Worm (Caenorhabditis elegans): ENCODE measurements around the gene Y47G7B.2.

Y47G7B.2 gene

DNA sequence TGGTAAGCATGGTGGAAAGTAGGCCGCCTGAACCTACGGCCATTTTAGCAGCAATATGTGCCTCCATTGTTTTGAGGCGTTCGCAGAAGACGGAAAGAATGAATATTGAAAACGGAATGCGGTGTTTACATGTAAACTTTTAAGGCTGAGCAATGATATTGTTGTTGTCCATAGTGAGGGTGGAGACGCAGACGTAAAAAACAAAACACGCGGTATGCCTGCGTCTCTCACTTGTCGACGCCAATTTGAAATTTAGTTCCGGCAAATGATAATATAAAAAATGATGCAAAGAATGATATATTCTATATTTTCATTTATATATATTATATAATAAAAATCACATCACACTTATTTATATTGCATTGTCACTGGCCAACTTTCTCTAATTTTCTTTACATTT is at the start of gene Y47G7B.2:
Y47G7B.2 (minus strand) TSS at position 143 of the 400 bp plus-strand sequence.
- TF ChIP-seq ceh-28 (tag; optimal IDR thresholded peaks at IDR 0.05) (no peak), hlh-11 (tag; optimal IDR thresholded peaks at IDR 0.05) (peak; percentile 25), hlh-30 (tag; optimal IDR thresholded peaks at IDR 0.05; ENCODE audit: insufficient read depth) (peak; percentile 49), ama-1 (optimal IDR thresholded peaks at IDR 0.05) (no peak), mes-2 (tag; optimal IDR thresholded peaks at IDR 0.05; ENCODE audit: poor library complexity, severe bottlenecking) (peak; percentile 45), dmd-6 (GFP tag; IDR thresholded peaks at IDR 0.05) (0 out of 2 replicates have a peak, but pooled peaks have one; percentile 10), daf-16 (GFP tag; optimal IDR thresholded peaks at IDR 0.05) (no peak), daf-16 (tag; optimal IDR thresholded peaks at IDR 0.05) (peak; percentile 68), duxl-1 (tag; optimal IDR thresholded peaks at IDR 0.05; ENCODE audit: poor library complexity) (peak; percentile 90)

DNA sequence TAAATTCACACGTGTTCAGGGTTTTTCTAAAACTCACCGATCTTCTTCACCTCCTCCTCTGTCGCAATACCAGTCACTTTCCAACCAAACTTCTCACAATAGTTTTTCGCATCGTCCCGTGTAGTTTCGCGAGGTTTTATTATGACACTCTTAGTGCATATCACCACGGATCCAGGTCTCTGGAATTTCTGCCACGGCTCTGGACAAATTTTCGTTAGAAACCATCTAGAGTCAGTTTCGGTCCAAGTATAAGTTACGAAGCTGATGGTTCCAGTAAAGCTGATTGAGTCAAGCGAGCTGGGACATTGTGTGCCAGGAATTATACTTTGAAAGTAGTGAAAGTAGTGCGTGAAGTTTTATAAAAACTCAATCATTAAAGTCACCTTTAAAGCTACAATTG is 48.5 kb upstream of the Y47G7B.2 start:
- TF ChIP-seq madf-9 (GFP tag; conservative IDR thresholded peaks at IDR 0.05) (no peak), mes-2 (tag; optimal IDR thresholded peaks at IDR 0.05; ENCODE audit: poor library complexity, severe bottlenecking) (no peak), hlh-11 (tag; optimal IDR thresholded peaks at IDR 0.05) (no peak), daf-16 (GFP tag; optimal IDR thresholded peaks at IDR 0.05) (no peak), daf-16 (tag; optimal IDR thresholded peaks at IDR 0.05) (no peak), rbr-2 (tag; optimal IDR thresholded peaks at IDR 0.05) (no peak), daf-12 (tag; optimal IDR thresholded peaks at IDR 0.05) (no peak), hmg-1.1 (GFP tag; IDR thresholded peaks at IDR 0.05) (no peak), dpl-1 (GFP tag; optimal IDR thresholded peaks at IDR 0.05) (no peak), aha-1 (tag) (peak; percentile 53), lin-15B (tag; optimal IDR thresholded peaks at IDR 0.05) (no peak), ama-1 (optimal IDR thresholded peaks at IDR 0.05) (no peak), F37D6.2 (tag; optimal IDR thresholded peaks at IDR 0.05) (no peak), dmd-8 (GFP tag; IDR thresholded peaks at IDR 0.05) (no peak), unc-62 (GFP tag; optimal IDR thresholded peaks at IDR 0.05 in 1 of 2) (peak in 1 of 2 experiments; percentile 94), unc-62 (tag; optimal IDR thresholded peaks at IDR 0.05) (no peak), snpc-4 (tag; optimal IDR thresholded peaks at IDR 0.05) (no peak), ceh-62 (tag; optimal IDR thresholded peaks at IDR 0.05) (no peak), ztf-11 (tag; optimal IDR thresholded peaks at IDR 0.05) (no peak)

DNA sequence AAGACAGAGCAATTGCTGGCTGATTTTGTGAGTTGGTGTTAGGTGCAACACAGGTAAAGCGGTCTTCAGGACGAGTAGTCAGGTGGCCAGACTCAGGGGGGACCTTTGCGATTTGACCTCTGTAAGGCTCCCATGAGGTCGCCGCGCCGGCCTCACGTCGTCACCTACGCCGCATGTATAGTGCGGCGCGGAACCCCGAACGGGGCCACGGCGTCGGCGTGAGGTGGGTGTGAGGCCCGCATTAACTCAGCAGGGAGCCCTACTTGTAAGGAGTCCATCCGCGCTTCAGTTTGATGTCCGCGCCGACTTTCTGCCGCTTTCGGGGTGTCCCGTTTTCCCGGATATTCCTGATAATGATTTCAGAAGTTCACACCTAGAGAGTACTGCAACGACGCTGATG is 46.8 kb upstream of the Y47G7B.2 start:
- TF ChIP-seq set-16 (GFP tag; IDR thresholded peaks at IDR 0.05) = peak; percentile 91
- no peak for TF ChIP-seq lir-3 (tag; optimal IDR thresholded peaks at IDR 0.05)

- TF ChIP-seq F49E8.2 (tag; optimal IDR thresholded peaks at IDR 0.05; ENCODE audit: borderline replicate concordance) (no peak), hif-1 (tag; optimal IDR thresholded peaks at IDR 0.05) (no peak), dve-1 (tag; optimal IDR thresholded peaks at IDR 0.05; ENCODE audit: insufficient read depth) (no peak), F44E2.7 (GFP tag; IDR thresholded peaks at IDR 0.05) (no peak), madf-9 (GFP tag; conservative IDR thresholded peaks at IDR 0.05) (no peak), lin-38 (GFP tag; IDR thresholded peaks at IDR 0.05) (no peak), daf-19 (GFP tag; conservative IDR thresholded peaks at IDR 0.05) (no peak), egl-27 (tag; optimal IDR thresholded peaks at IDR 0.05) (no peak), F37D6.2 (tag; optimal IDR thresholded peaks at IDR 0.05) (no peak), ceh-32 (tag; optimal IDR thresholded peaks at IDR 0.05; ENCODE audit: poor library complexity) (no peak), Y48G9A.11 (GFP tag; IDR thresholded peaks at IDR 0.05) (no peak), nhr-10 (tag; optimal IDR thresholded peaks at IDR 0.05) (no peak), nhr-111 (GFP tag; optimal IDR thresholded peaks at IDR 0.05) (no peak), ama-1 (optimal IDR thresholded peaks at IDR 0.05) (no peak), ZK337.2 (GFP tag; IDR thresholded peaks at IDR 0.05) (no peak)
Observed at ce11 chrII:2752999-2753398, 45.2 kb upstream of the Y47G7B.2 start, which contains the start of gene F29A7.3. F29A7.3 (plus strand) TSS chrII:2753299.
